Fruit fly (Drosophila melanogaster): ENCODE measurements around the gene Acp24A4.

Acp24A4 gene

dm6 chr2L:3711665-3712064 is 18.0 kb upstream of the Acp24A4 start, which contains the start of gene cutlet:
TSS of gene cutlet (minus strand) at chr2L:3711748.
- no peak for TF ChIP-seq CrebA (GFP tag; optimal IDR thresholded peaks at IDR 0.05; ENCODE audit: borderline replicate concordance)
- peak; percentile 28 for TF ChIP-seq HLH106 (tag; optimal IDR thresholded peaks at IDR 0.05)
- TF ChIP-seq Hr78 (GFP tag; optimal IDR thresholded peaks at IDR 0.05): no peak
- no peak for TF ChIP-seq OdsH (GFP tag; optimal IDR thresholded peaks at IDR 0.05)
- TF ChIP-seq dsf (GFP tag; optimal IDR thresholded peaks at IDR 0.05; ENCODE audit: borderline replicate concordance): no peak
- peak in 1 of 2 experiments; percentile 16 for TF ChIP-seq foxo (GFP tag; optimal IDR thresholded peaks at IDR 0.05)
- TF ChIP-seq Mio (GFP tag; optimal IDR thresholded peaks at IDR 0.05): no peak
- no peak for TF ChIP-seq sage (GFP tag; optimal IDR thresholded peaks at IDR 0.05)
- peak; percentile 29 for TF ChIP-seq rgr (GFP tag; optimal IDR thresholded peaks at IDR 0.05)
- TF ChIP-seq Jra (GFP tag; optimal IDR thresholded peaks at IDR 0.05): no peak
- TF ChIP-seq br (GFP tag; optimal IDR thresholded peaks at IDR 0.05): no peak
- TF ChIP-seq Abd-B (GFP tag; optimal IDR thresholded peaks at IDR 0.05): no peak
- TF ChIP-seq h (GFP tag; optimal IDR thresholded peaks at IDR 0.05): peak; percentile 10
- TF ChIP-seq Dif (GFP tag; optimal IDR thresholded peaks at IDR 0.05; ENCODE audit: partially characterized antibody): peak; percentile 41
- TF ChIP-seq fru (GFP tag; optimal IDR thresholded peaks at IDR 0.05): no peak
- no peak for TF ChIP-seq pan (optimal IDR thresholded peaks at IDR 0.05)
- TF ChIP-seq Vsx2 (GFP tag; optimal IDR thresholded peaks at IDR 0.05; ENCODE audit: partially characterized antibody): no peak

- no peak for TF ChIP-seq brk (GFP tag; optimal IDR thresholded peaks at IDR 0.05)
- no peak for TF ChIP-seq N (GFP tag; optimal IDR thresholded peaks at IDR 0.05)
- no peak for TF ChIP-seq Hr83 (GFP tag; optimal IDR thresholded peaks at IDR 0.05; ENCODE audit: poor library complexity, severe bottlenecking)
- TF ChIP-seq Sp1 (GFP tag; optimal IDR thresholded peaks at IDR 0.05): no peak
- no peak for TF ChIP-seq HLH106 (tag; optimal IDR thresholded peaks at IDR 0.05)
- TF ChIP-seq rgr (GFP tag; optimal IDR thresholded peaks at IDR 0.05): no peak
- TF ChIP-seq OdsH (GFP tag; optimal IDR thresholded peaks at IDR 0.05): no peak
- TF ChIP-seq tai (GFP tag; optimal IDR thresholded peaks at IDR 0.05): no peak
- TF ChIP-seq dl (GFP tag; optimal IDR thresholded peaks at IDR 0.05; ENCODE audit: insufficient read depth in 1 of 2, partially characterized antibody in 2 of 2): no peak
- TF ChIP-seq dmrt93B (GFP tag; optimal IDR thresholded peaks at IDR 0.05): no peak
- TF ChIP-seq Mio (GFP tag; optimal IDR thresholded peaks at IDR 0.05): no peak
- no peak for TF ChIP-seq Dif (GFP tag; optimal IDR thresholded peaks at IDR 0.05; ENCODE audit: partially characterized antibody)
- no peak for TF ChIP-seq usp (GFP tag; optimal IDR thresholded peaks at IDR 0.05)
- TF ChIP-seq woc (GFP tag; optimal IDR thresholded peaks at IDR 0.05): no peak
- TF ChIP-seq ey (GFP tag; optimal IDR thresholded peaks at IDR 0.05): no peak
- TF ChIP-seq jim (GFP tag; optimal IDR thresholded peaks at IDR 0.05): no peak
- TF ChIP-seq Rel (GFP tag; optimal IDR thresholded peaks at IDR 0.05): no peak
- no peak for TF ChIP-seq Rel (tag; optimal IDR thresholded peaks at IDR 0.05)
- no peak for TF ChIP-seq pan (optimal IDR thresholded peaks at IDR 0.05)
- no peak for TF ChIP-seq Hr78 (GFP tag; optimal IDR thresholded peaks at IDR 0.05)
- TF ChIP-seq CrebA (GFP tag; optimal IDR thresholded peaks at IDR 0.05; ENCODE audit: borderline replicate concordance): no peak
Observed at dm6 chr2L:3706963-3707362, 13.3 kb upstream of the Acp24A4 start, which contains the start of gene CG31777. TSS of gene CG31777 (minus strand) at chr2L:3707063.

dm6 chr2L:3705438-3705921 is 11.8 kb upstream of the Acp24A4 start, which contains the start of gene CG31778:
TSS of gene CG31778 (minus strand) at chr2L:3705488.
- TF ChIP-seq Hnf4 (GFP tag; optimal IDR thresholded peaks at IDR 0.05) (peak; percentile 84), OdsH (GFP tag; optimal IDR thresholded peaks at IDR 0.05) (peak; percentile 90), Myc (optimal IDR thresholded peaks at IDR 0.05) (no peak), sage (GFP tag; optimal IDR thresholded peaks at IDR 0.05) (peak; percentile 52), N (GFP tag; optimal IDR thresholded peaks at IDR 0.05) (no peak), dsf (GFP tag; optimal IDR thresholded peaks at IDR 0.05; ENCODE audit: borderline replicate concordance) (peak; percentile 4), ey (GFP tag; optimal IDR thresholded peaks at IDR 0.05) (peak; percentile 91), Jra (GFP tag; optimal IDR thresholded peaks at IDR 0.05) (peak; percentile 90), sv (GFP tag; optimal IDR thresholded peaks at IDR 0.05) (no peak), Sp1 (GFP tag; optimal IDR thresholded peaks at IDR 0.05) (peak; percentile 85), Hr83 (GFP tag; optimal IDR thresholded peaks at IDR 0.05; ENCODE audit: poor library complexity, severe bottlenecking) (no peak), tai (GFP tag; optimal IDR thresholded peaks at IDR 0.05) (peak; percentile 44), woc (GFP tag; optimal IDR thresholded peaks at IDR 0.05) (peak; percentile 61), Mio (GFP tag; optimal IDR thresholded peaks at IDR 0.05) (peak; percentile 29), lola (GFP tag; optimal IDR thresholded peaks at IDR 0.05) (no peak), GATAd (GFP tag; optimal IDR thresholded peaks at IDR 0.05) (peak; percentile 42), usp (GFP tag; optimal IDR thresholded peaks at IDR 0.05) (no peak), Dif (GFP tag; optimal IDR thresholded peaks at IDR 0.05; ENCODE audit: partially characterized antibody) (no peak), HLH106 (tag; optimal IDR thresholded peaks at IDR 0.05) (peak; percentile 87), dmrt93B (GFP tag; optimal IDR thresholded peaks at IDR 0.05) (peak; percentile 62), CG9705 (GFP tag; optimal IDR thresholded peaks at IDR 0.05) (peak; percentile 16), jim (GFP tag; optimal IDR thresholded peaks at IDR 0.05) (no peak), Rel (GFP tag; optimal IDR thresholded peaks at IDR 0.05) (no peak), Rel (tag; optimal IDR thresholded peaks at IDR 0.05) (peak; percentile 31), br (GFP tag; optimal IDR thresholded peaks at IDR 0.05) (peak; percentile 92), rgr (GFP tag; optimal IDR thresholded peaks at IDR 0.05) (peak; percentile 90), psq (GFP tag; optimal IDR thresholded peaks at IDR 0.05) (peak; percentile 81), fru (GFP tag; optimal IDR thresholded peaks at IDR 0.05) (peak; percentile 89), h (GFP tag; optimal IDR thresholded peaks at IDR 0.05) (peak; percentile 92), foxo (GFP tag; optimal IDR thresholded peaks at IDR 0.05) (peak; percentile 72 to 81), CG32264 (GFP tag; optimal IDR thresholded peaks at IDR 0.05) (peak; percentile 66), brk (GFP tag; optimal IDR thresholded peaks at IDR 0.05) (peak; percentile 81)
